Worm (Caenorhabditis elegans): Measurements from ENCODE around the gene W10G11.19.

DNA sequence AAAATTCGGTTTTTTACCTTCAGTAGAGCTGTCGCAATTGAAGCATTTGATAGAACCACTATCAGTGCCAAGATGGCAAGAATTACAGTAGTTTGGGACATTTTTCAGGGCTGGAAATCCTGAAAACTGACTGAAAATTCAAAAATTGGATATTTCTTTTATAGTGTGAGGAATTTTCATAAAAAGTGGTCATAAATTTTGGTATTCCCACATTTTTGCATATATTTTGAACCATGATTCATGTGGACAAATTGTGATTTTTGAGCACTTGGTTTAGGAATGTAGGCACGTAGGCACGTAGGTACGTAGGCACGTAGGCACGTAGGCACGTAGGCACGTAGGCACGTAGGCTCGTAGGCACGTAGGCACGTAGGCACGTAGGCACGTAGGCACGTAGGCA is 38.2 kb upstream of the W10G11.19 start, which contains the start of gene Y49F6B.19:
- TF ChIP-seq pha-4 (tag; optimal IDR thresholded peaks at IDR 0.05), result no peak
- no peak for TF ChIP-seq pbrm-1 (GFP tag; IDR thresholded peaks at IDR 0.05)
- no peak for TF ChIP-seq B0035.1 (tag; optimal IDR thresholded peaks at IDR 0.05)

All from whole organism, young adult.